Fruit fly (Drosophila melanogaster) Kc167 (cell line): Measurements from ENCODE around the gene CG17734.

Experiments used
- h ChIP-seq: fragments of >200 bp; optimal IDR thresholded peaks from 3 replicates; lab custom pipeline; 2018; ENCODE audit warnings: missing external identifiers
- psq ChIP-seq: fragments of >200 bp; optimal IDR thresholded peaks from 2 replicates; lab custom pipeline; 2017; ENCODE audit warnings: missing external identifiers
- ttk ChIP-seq: sonication (Bioruptor generic); optimal IDR thresholded peaks from 2 replicates; lab custom pipeline; 2017; ENCODE audit warnings: missing external identifiers

dm6 chr3R:11260966-11261530, 17.2 kb upstream of the CG17734 start:
- TF ChIP-seq h (lab: Kevin White, UChicago) (no peak), ttk (lab: Kevin White, UChicago) (no peak), psq (lab: Kevin White, UChicago) (no peak)
